Worm (Caenorhabditis elegans) whole organism, L4 larva: ENCODE data around the gene meg-2.
"Not testable (repeated sequence)": the region's sequence is repeated elsewhere in the genome, so short reads cannot be mapped to it uniquely, and the experiment has no call there.

Experiments
- D1046.2 ChIP-seq: fragments of 200-800 bp; sonication (Bioruptor generic); IDR thresholded peaks from 2 replicates; pipeline ENCODE4 v1.3.6; 2022; ENCODE audit warnings: missing genetic modification characterization, missing compliant biosample characterization
- F26F4.8 ChIP-seq: fragments of 200-800 bp; sonication (Bioruptor generic); conservative IDR thresholded peaks from 2 replicates; pipeline ENCODE4 v1.3.6; 2022; ENCODE audit warnings: missing genetic modification characterization, missing compliant biosample characterization
- F44E2.7 ChIP-seq: fragments of 200-800 bp; sonication (Bioruptor generic); IDR thresholded peaks from 2 replicates; pipeline ENCODE4 v2.1.2; 2022; ENCODE audit warnings: missing genetic modification characterization, missing compliant biosample characterization
- T26A8.4 ChIP-seq: fragments of 200-800 bp; sonication (Bioruptor generic); IDR thresholded peaks from 2 replicates; pipeline ENCODE4 v1.3.6; 2022; ENCODE audit warnings: missing genetic modification characterization, missing compliant biosample characterization
- Y105C5A.15 ChIP-seq: fragments of 200-800 bp; sonication (Bioruptor generic); IDR thresholded peaks from 2 replicates; pipeline ENCODE4 v1.3.6; 2022; ENCODE audit warnings: missing genetic modification characterization, missing compliant biosample characterization
- Y48G9A.11 ChIP-seq: fragments of 200-800 bp; sonication (Bioruptor generic); IDR thresholded peaks from 2 replicates; pipeline ENCODE4 v1.3.6; 2022; ENCODE audit warnings: missing genetic modification reagents, missing genetic modification characterization, missing compliant biosample characterization
- ZK337.2 ChIP-seq: fragments of 200-800 bp; sonication (Bioruptor generic); IDR thresholded peaks from 2 replicates; pipeline ENCODE4 v1.3.6; 2022; ENCODE audit warnings: missing genetic modification reagents, missing genetic modification characterization, missing compliant biosample characterization
- ama-1 ChIP-seq: fragments of 150-350 bp; optimal IDR thresholded peaks from 2 replicates; lab custom pipeline; 2014; ENCODE audit warnings: inconsistent platforms, mixed read lengths
- arid-1 ChIP-seq: fragments of 200-800 bp; sonication (Bioruptor generic); conservative IDR thresholded peaks from 2 replicates; pipeline ENCODE4 v1.3.6; 2022; ENCODE audit warnings: missing genetic modification reagents, missing genetic modification characterization, missing compliant biosample characterization
- ceh-20 ChIP-seq: fragments of 200-800 bp; sonication (Bioruptor generic); IDR thresholded peaks from 2 replicates; pipeline ENCODE4 v1.3.6; 2022; ENCODE audit warnings: missing genetic modification reagents, missing genetic modification characterization, missing compliant biosample characterization
- ceh-28 ChIP-seq: fragments of 150-350 bp; optimal IDR thresholded peaks from 2 replicates; lab custom pipeline; 2014; ENCODE audit warnings: missing biosample characterization, missing genetic modification reagents, missing genetic modification characterization
- ceh-44 ChIP-seq: fragments of 200-800 bp; sonication (Bioruptor generic); IDR thresholded peaks from 2 replicates; pipeline ENCODE4 v1.3.6; 2022; ENCODE audit warnings: missing genetic modification reagents, missing genetic modification characterization, missing compliant biosample characterization
- ces-1 ChIP-seq: fragments of 150-350 bp; sonication (generic microtip); optimal IDR thresholded peaks from 4 replicates; lab custom pipeline; 2014; ENCODE audit warnings: missing biosample characterization, missing genetic modification reagents, missing genetic modification characterization
- ctbp-1 ChIP-seq: fragments of 200-800 bp; sonication (Bioruptor generic); IDR thresholded peaks from 2 replicates; pipeline ENCODE4 v1.3.6; 2022; ENCODE audit warnings: missing genetic modification reagents, missing genetic modification characterization, missing compliant biosample characterization
- dmd-6 ChIP-seq: fragments of 200-800 bp; sonication (Bioruptor generic); IDR thresholded peaks from 2 replicates; pipeline ENCODE4 v1.3.6; 2022; ENCODE audit warnings: missing genetic modification reagents, missing genetic modification characterization, missing compliant biosample characterization
- dmd-8 ChIP-seq: fragments of 200-800 bp; sonication (Bioruptor generic); IDR thresholded peaks from 2 replicates; pipeline ENCODE4 v1.3.6; 2022; ENCODE audit warnings: missing genetic modification characterization, missing compliant biosample characterization
- dmd-9 ChIP-seq: fragments of 200-800 bp; sonication (Bioruptor generic); IDR thresholded peaks from 2 replicates; pipeline ENCODE4 v1.3.6; 2022; ENCODE audit warnings: missing genetic modification reagents, missing genetic modification characterization, missing compliant biosample characterization
- dpl-1 ChIP-seq: fragments of 150-350 bp; optimal IDR thresholded peaks from 2 replicates; lab custom pipeline; 2014; ENCODE audit warnings: missing biosample characterization, missing genetic modification reagents, missing genetic modification characterization
- duxl-1 ChIP-seq: sonication (generic microtip); optimal IDR thresholded peaks from 2 replicates; lab custom pipeline; 2016; ENCODE audit warnings: mild to moderate bottlenecking, missing genetic modification characterization, moderate library complexity, missing compliant biosample characterization; ENCODE audit not compliant: poor library complexity
- egl-43 ChIP-seq: fragments of 200-800 bp; sonication (Bioruptor generic); IDR thresholded peaks from 2 replicates; pipeline ENCODE4 v1.3.6; 2022; ENCODE audit warnings: missing genetic modification reagents, missing genetic modification characterization, missing compliant biosample characterization
- hlh-11 ChIP-seq: fragments of 200-800 bp; sonication (Bioruptor generic); optimal IDR thresholded peaks from 2 replicates; lab custom pipeline; 2018; ENCODE audit warnings: mild to moderate bottlenecking, missing genetic modification characterization, missing compliant biosample characterization
- hmg-1.1 ChIP-seq: fragments of 200-800 bp; sonication (Bioruptor generic); IDR thresholded peaks from 2 replicates; pipeline ENCODE4 v1.3.6; 2022; ENCODE audit warnings: missing genetic modification reagents, missing genetic modification characterization, missing compliant biosample characterization
- lim-7 ChIP-seq: fragments of 200-800 bp; sonication (Bioruptor generic); IDR thresholded peaks from 2 replicates; pipeline ENCODE4 v1.3.6; 2022; ENCODE audit warnings: missing genetic modification characterization, missing compliant biosample characterization
- lin-1 ChIP-seq: fragments of 200-800 bp; sonication (Bioruptor generic); IDR thresholded peaks from 2 replicates; pipeline ENCODE4 v1.3.6; 2022; ENCODE audit warnings: missing genetic modification reagents, missing genetic modification characterization, missing compliant biosample characterization
- lin-29 ChIP-seq: fragments of 200-800 bp; sonication (Bioruptor generic); IDR thresholded peaks from 2 replicates; pipeline ENCODE4 v1.3.6; 2022; ENCODE audit warnings: missing genetic modification reagents, missing genetic modification characterization, missing compliant biosample characterization
- lin-38 ChIP-seq: fragments of 200-800 bp; sonication (Bioruptor generic); IDR thresholded peaks from 2 replicates; pipeline ENCODE4 v1.3.6; 2022; ENCODE audit warnings: missing genetic modification reagents, missing genetic modification characterization, missing compliant biosample characterization
- madf-5 ChIP-seq, 2 experiments: fragments of 200-800 bp; sonication (Bioruptor generic); IDR thresholded peaks; 2 replicates each; pipeline ENCODE4 v1.3.6; 2022; ENCODE audit warnings: missing compliant biosample characterization in 2 of 2, missing genetic modification characterization in 2 of 2
- madf-9 ChIP-seq: fragments of 200-800 bp; sonication (Bioruptor generic); conservative IDR thresholded peaks from 2 replicates; pipeline ENCODE4 v1.3.6; 2022; ENCODE audit warnings: missing genetic modification reagents, missing genetic modification characterization, missing compliant biosample characterization
- mdt-29 ChIP-seq: fragments of 200-800 bp; sonication (Bioruptor generic); IDR thresholded peaks from 2 replicates; pipeline ENCODE4 v1.3.6; 2022; ENCODE audit warnings: missing genetic modification reagents, missing genetic modification characterization, missing compliant biosample characterization
- mes-2 ChIP-seq: sonication (generic microtip); optimal IDR thresholded peaks from 2 replicates; lab custom pipeline; 2016; ENCODE audit warnings: missing genotype, mild to moderate bottlenecking, missing genetic modification characterization, missing compliant biosample characterization; ENCODE audit not compliant: poor library complexity, severe bottlenecking
- mxl-2 ChIP-seq: fragments of 200-800 bp; sonication (Bioruptor generic); conservative IDR thresholded peaks from 2 replicates; pipeline ENCODE4 v1.3.6; 2022; ENCODE audit warnings: missing genetic modification reagents, missing genetic modification characterization, missing compliant biosample characterization
- nhr-102 ChIP-seq: sonication (generic microtip); optimal IDR thresholded peaks from 2 replicates; lab custom pipeline; 2016; ENCODE audit warnings: mild to moderate bottlenecking, missing genetic modification characterization, moderate library complexity, missing compliant biosample characterization
- nhr-41 ChIP-seq: fragments of 200-800 bp; sonication (Bioruptor generic); IDR thresholded peaks from 2 replicates; pipeline ENCODE4 v1.3.6; 2022; ENCODE audit warnings: missing genetic modification reagents, missing genetic modification characterization, missing compliant biosample characterization
- nhr-42 ChIP-seq: fragments of 200-800 bp; sonication (Bioruptor generic); IDR thresholded peaks from 2 replicates; pipeline ENCODE4 v1.3.6; 2022; ENCODE audit warnings: missing genetic modification characterization, missing compliant biosample characterization
- nhr-48 ChIP-seq: sonication (generic microtip); optimal IDR thresholded peaks from 2 replicates; lab custom pipeline; 2016; ENCODE audit warnings: mild to moderate bottlenecking, missing genetic modification characterization, missing compliant biosample characterization
- nhr-6 ChIP-seq: fragments of 150-350 bp; optimal IDR thresholded peaks from 2 replicates; lab custom pipeline; 2014; ENCODE audit warnings: missing biosample characterization, missing genetic modification characterization
- pha-4 ChIP-seq, 2 experiments: fragments of 150-350 bp in 1 of 2; fragments of 200-800 bp in 1 of 2; sonication (Bioruptor generic) in 1 of 2; IDR thresholded peaks in 1 of 2; optimal IDR thresholded peaks in 1 of 2; 2 replicates each; pipeline versions ENCODE4 v1.3.6 to Lab custom; 2014 to 2022; ENCODE audit warnings: missing genetic modification characterization in 2 of 2, missing genetic modification reagents in 2 of 2, missing biosample characterization in 1 of 2, missing compliant biosample characterization in 1 of 2
- php-3 ChIP-seq: fragments of 200-800 bp; sonication (Bioruptor generic); IDR thresholded peaks from 2 replicates; pipeline ENCODE4 v1.3.6; 2022; ENCODE audit warnings: missing genetic modification reagents, missing genetic modification characterization, missing compliant biosample characterization
- pqm-1 ChIP-seq: sonication (generic microtip); optimal IDR thresholded peaks from 2 replicates; lab custom pipeline; 2017; ENCODE audit warnings: missing biosample characterization, missing genetic modification characterization
- rbr-2 ChIP-seq: sonication (generic microtip); optimal IDR thresholded peaks from 2 replicates; lab custom pipeline; 2016; ENCODE audit warnings: missing genotype, missing genetic modification characterization, missing compliant biosample characterization
- saeg-2 ChIP-seq: fragments of 200-800 bp; sonication (Bioruptor generic); IDR thresholded peaks from 2 replicates; pipeline ENCODE4 v1.3.6; 2022; ENCODE audit warnings: missing genetic modification reagents, missing genetic modification characterization, missing compliant biosample characterization
- snpc-1.2 ChIP-seq: fragments of 200-800 bp; sonication (Bioruptor generic); IDR thresholded peaks from 2 replicates; pipeline ENCODE4 v1.3.6; 2022; ENCODE audit warnings: missing genetic modification reagents, missing genetic modification characterization, missing compliant biosample characterization
- tra-1 ChIP-seq: fragments of 200-800 bp; sonication (Bioruptor generic); IDR thresholded peaks from 2 replicates; pipeline ENCODE4 v1.3.6; 2022; ENCODE audit warnings: missing genetic modification reagents, missing genetic modification characterization, missing compliant biosample characterization
- unc-62 ChIP-seq, 3 experiments: fragments of 150-350 bp in 1 of 3; sonication (generic microtip); optimal IDR thresholded peaks in 2 of 3; peaks in 1 of 3; 1 replicate in 1 of 3; 2 replicates in 2 of 3; lab custom pipeline; 2014 to 2017; ENCODE audit warnings: missing biosample characterization in 3 of 3, missing genetic modification characterization in 3 of 3, missing genetic modification reagents in 3 of 3, missing genotype in 1 of 3
- vab-7 ChIP-seq: fragments of 200-800 bp; sonication (Bioruptor generic); IDR thresholded peaks from 2 replicates; pipeline ENCODE4 v1.3.6; 2022; ENCODE audit warnings: missing genetic modification reagents, missing genetic modification characterization, missing compliant biosample characterization
- zfp-3 ChIP-seq: fragments of 200-800 bp; sonication (Bioruptor generic); conservative IDR thresholded peaks from 2 replicates; pipeline ENCODE4 v1.3.6; 2022; ENCODE audit warnings: missing genetic modification reagents, missing genetic modification characterization, missing compliant biosample characterization
- ztf-7 ChIP-seq: fragments of 150-350 bp; optimal IDR thresholded peaks from 2 replicates; lab custom pipeline; 2014; ENCODE audit warnings: missing biosample characterization, missing genetic modification characterization

meg-2 gene

ce11 chrX:13973086-13973485 lies 47.2 kb upstream of the meg-2 start:
- TF ChIP-seq mxl-2 (GFP tag; lab: Robert Waterston, UW), result 0 out of 2 replicates have a peak, but pooled peaks have one; percentile 48
- peak; percentile 68; the same call in 1 of the 2 replicates for TF ChIP-seq ctbp-1 (GFP tag; lab: Robert Waterston, UW)
- TF ChIP-seq F44E2.7 (GFP tag; lab: Robert Waterston, UW), result peak; percentile 76; the same call in 1 of the 2 replicates
- TF ChIP-seq mes-2, result peak; percentile 24
- TF ChIP-seq ZK337.2 (GFP tag; lab: Robert Waterston, UW), result peak; percentile 52; the same call in 1 of the 2 replicates
- TF ChIP-seq madf-5 (GFP tag; IDR thresholded peaks at IDR 0.05; lab: Robert Waterston, UW), result peak; percentile 77 to 83; a peak in 3 of 4 replicates
- TF ChIP-seq dmd-9, result peak; percentile 86
- TF ChIP-seq T26A8.4, result peak; percentile 81
- TF ChIP-seq saeg-2 (GFP tag; lab: Robert Waterston, UW), result peak; percentile 47; the same call in 1 of the 2 replicates
- peak; percentile 33; the same call in 1 of the 2 replicates for TF ChIP-seq lin-29 (GFP tag; lab: Robert Waterston, UW)
- TF ChIP-seq mdt-29 (GFP tag; lab: Robert Waterston, UW), result peak; percentile 62; the same call in 1 of the 2 replicates
- TF ChIP-seq php-3 (GFP tag; lab: Robert Waterston, UW), result peak; percentile 76
- TF ChIP-seq dmd-8 (GFP tag; lab: Robert Waterston, UW), result peak; percentile 90
- peak; percentile 90 for TF ChIP-seq egl-43 (GFP tag; lab: Robert Waterston, UW)
- TF ChIP-seq lin-38 (GFP tag; lab: Robert Waterston, UW), result peak; percentile 74
- TF ChIP-seq lim-7 (GFP tag; lab: Robert Waterston, UW), result peak; percentile 96
- TF ChIP-seq zfp-3, result 0 out of 2 replicates have a peak, but pooled peaks have one; percentile 54
- peak; percentile 94 for TF ChIP-seq F26F4.8 (GFP tag; lab: Robert Waterston, UW)
- peak; percentile 81 for TF ChIP-seq lin-1 (GFP tag; lab: Robert Waterston, UW)
- peak; percentile 52; the same call in 1 of the 2 replicates for TF ChIP-seq dmd-6
- TF ChIP-seq Y105C5A.15 (GFP tag; lab: Robert Waterston, UW), result peak; percentile 62; the same call in 1 of the 2 replicates
- TF ChIP-seq ceh-20 (GFP tag; lab: Robert Waterston, UW), result peak; percentile 48; the same call in 1 of the 2 replicates
- peak; percentile 68 for TF ChIP-seq madf-9
- peak; percentile 75 for TF ChIP-seq Y48G9A.11
- peak; percentile 93 for TF ChIP-seq pha-4 (GFP tag; IDR thresholded peaks at IDR 0.05; lab: Robert Waterston, UW)
- not testable (repeated sequence) for TF ChIP-seq pha-4 (tag; optimal IDR thresholded peaks at IDR 0.05; lab: Kevin White, UChicago)
- TF ChIP-seq snpc-1.2 (GFP tag; lab: Robert Waterston, UW), result peak; percentile 89
- TF ChIP-seq vab-7, result peak; percentile 72
- 0 out of 2 replicates have a peak, but pooled peaks have one; percentile 51 for TF ChIP-seq D1046.2 (GFP tag; lab: Robert Waterston, UW)
- peak; percentile 32; the same call in 1 of the 2 replicates for TF ChIP-seq hmg-1.1 (GFP tag; lab: Robert Waterston, UW)
- peak; percentile 87 for TF ChIP-seq nhr-41
- peak; percentile 38; the same call in 1 of the 2 replicates for TF ChIP-seq nhr-42 (GFP tag; lab: Robert Waterston, UW)
- TF ChIP-seq arid-1 (GFP tag; lab: Robert Waterston, UW), result peak; percentile 75
- peak; percentile 93 for TF ChIP-seq tra-1 (GFP tag; lab: Robert Waterston, UW)

- peak; percentile 61 for TF ChIP-seq ztf-7 (tag; lab: Kevin White, UChicago)
- TF ChIP-seq ceh-44 (GFP tag; lab: Robert Waterston, UW), result no peak
- TF ChIP-seq nhr-6 (tag; lab: Kevin White, UChicago), result no peak
- peak in 1 of 2 experiments; percentile 98 for TF ChIP-seq unc-62 (GFP tag; optimal IDR thresholded peaks at IDR 0.05 in 1 of 2; lab: Kevin White, UChicago)
- TF ChIP-seq unc-62 (tag; optimal IDR thresholded peaks at IDR 0.05; lab: Kevin White, UChicago), result no peak
- TF ChIP-seq nhr-48 (tag; lab: Kevin White, UChicago), result peak; percentile 73
- 0 out of 2 replicates have a peak, but pooled peaks have one; percentile 31 for TF ChIP-seq lim-7 (GFP tag; lab: Robert Waterston, UW)
- TF ChIP-seq dpl-1 (GFP tag; lab: Kevin White, UChicago), result peak; percentile 41
- peak; percentile 44 for TF ChIP-seq nhr-102 (tag; lab: Kevin White, UChicago)
- peak; percentile 14 for TF ChIP-seq ces-1 (GFP tag; lab: Kevin White, UChicago)
- TF ChIP-seq ama-1 (lab: Kevin White, UChicago), result peak; percentile 45
- peak; percentile 70 for TF ChIP-seq egl-43 (GFP tag; lab: Robert Waterston, UW)
- peak; percentile 96 for TF ChIP-seq hlh-11
- TF ChIP-seq rbr-2 (tag; lab: Kevin White, UChicago), result peak; percentile 91
- TF ChIP-seq duxl-1 (tag; lab: Kevin White, UChicago), result peak; percentile 16
- peak; percentile 88 for TF ChIP-seq hmg-1.1 (GFP tag; lab: Robert Waterston, UW)
- peak; percentile 63 for TF ChIP-seq ceh-28 (tag; lab: Kevin White, UChicago)
- peak; percentile 25 for TF ChIP-seq pqm-1 (tag; lab: Kevin White, UChicago)
Measured at ce11 chrX:13969257-13969968, 43.5 kb upstream of the meg-2 start.
